Fruit fly (Drosophila melanogaster) whole organism, embryonic: ENCODE results near the gene CG43184.
A peak's percentile ranks its signal among the peaks of the same experiment; 100 is the strongest.

Experiments
- Antp ChIP-seq: fragments of 200-800 bp; sonication (Bioruptor generic); optimal IDR thresholded peaks from 3 replicates; lab custom pipeline; 2016; ENCODE audit warnings: missing biosample characterization, missing genetic modification characterization
- Asciz ChIP-seq: fragments of 200-800 bp; sonication (Bioruptor generic); optimal IDR thresholded peaks from 2 replicates; lab custom pipeline; 2017; ENCODE audit warnings: missing biosample characterization, mild to moderate bottlenecking, missing genetic modification characterization, missing genetic modification reagents
- CG12659 ChIP-seq: fragments of 200-800 bp; sonication (Bioruptor generic); optimal IDR thresholded peaks from 3 replicates; lab custom pipeline; 2017; ENCODE audit warnings: mild to moderate bottlenecking, missing biosample characterization, missing genetic modification reagents, missing genetic modification characterization
- CG13775 ChIP-seq: fragments of 200-800 bp; sonication (Bioruptor generic); optimal IDR thresholded peaks from 3 replicates; lab custom pipeline; 2017; ENCODE audit warnings: missing biosample characterization, mild to moderate bottlenecking, missing genetic modification characterization
- CG17385 ChIP-seq: fragments of 200-800 bp; sonication (Bioruptor generic); optimal IDR thresholded peaks from 3 replicates; lab custom pipeline; 2018; ENCODE audit warnings: missing biosample characterization, mild to moderate bottlenecking, missing genetic modification characterization
- CG17568 ChIP-seq: fragments of 200-800 bp; sonication (Bioruptor generic); optimal IDR thresholded peaks from 2 replicates; lab custom pipeline; 2018; ENCODE audit warnings: missing biosample characterization, mild to moderate bottlenecking, missing genetic modification characterization, moderate library complexity
- CG17912 ChIP-seq: fragments of 200-800 bp; sonication (Bioruptor generic); optimal IDR thresholded peaks from 2 replicates; lab custom pipeline; 2018; ENCODE audit warnings: missing biosample characterization, mild to moderate bottlenecking, missing genetic modification characterization
- CG2116 ChIP-seq: fragments of 200-800 bp; sonication (Bioruptor generic); optimal IDR thresholded peaks from 3 replicates; lab custom pipeline; 2018; ENCODE audit warnings: missing biosample characterization, mild to moderate bottlenecking, missing genetic modification characterization
- CG31441 ChIP-seq: fragments of 200-800 bp; sonication (Bioruptor generic); IDR thresholded peaks from 2 replicates; pipeline ENCODE4 v1.3.6; 2022; ENCODE audit warnings: missing biosample characterization, missing genetic modification characterization
- CG32772 ChIP-seq: fragments of 200-800 bp; sonication (Bioruptor generic); IDR thresholded peaks from 2 replicates; pipeline ENCODE4 v1.3.6; 2022; ENCODE audit warnings: missing biosample characterization, missing genetic modification characterization
- CG34422 ChIP-seq: fragments of 200-800 bp; sonication (Bioruptor generic); IDR thresholded peaks from 3 replicates; pipeline ENCODE4 v1.3.6; 2022; ENCODE audit warnings: missing biosample characterization, missing genetic modification characterization
- CG3838 ChIP-seq: fragments of 200-800 bp; sonication (Bioruptor generic); optimal IDR thresholded peaks from 3 replicates; lab custom pipeline; 2016; ENCODE audit warnings: missing biosample characterization, missing genetic modification characterization
- CG3995 ChIP-seq: fragments of 200-800 bp; sonication (Bioruptor generic); optimal IDR thresholded peaks from 3 replicates; lab custom pipeline; 2016; ENCODE audit warnings: missing biosample characterization, missing genetic modification characterization
- CG4854 ChIP-seq: fragments of 200-800 bp; sonication (Bioruptor generic); optimal IDR thresholded peaks from 2 replicates; lab custom pipeline; 2016; ENCODE audit warnings: missing biosample characterization, missing genetic modification characterization, inconsistent platforms
- CG8388 ChIP-seq: fragments of 200-800 bp; sonication (Bioruptor generic); optimal IDR thresholded peaks from 2 replicates; lab custom pipeline; 2019; ENCODE audit warnings: missing biosample characterization, mild to moderate bottlenecking, missing genetic modification characterization, moderate library complexity
- CG8944 ChIP-seq: fragments of 200-800 bp; sonication (Bioruptor generic); optimal IDR thresholded peaks from 3 replicates; lab custom pipeline; 2016; ENCODE audit warnings: missing biosample characterization, missing genetic modification characterization
- CG9215 ChIP-seq: fragments of 200-800 bp; sonication (Bioruptor generic); IDR thresholded peaks from 2 replicates; pipeline ENCODE4 v1.3.6; 2022; ENCODE audit warnings: missing biosample characterization, missing genetic modification characterization
- CG9609 ChIP-seq: fragments of 200-800 bp; sonication (Bioruptor generic); optimal IDR thresholded peaks from 3 replicates; lab custom pipeline; 2016; ENCODE audit warnings: missing biosample characterization, missing genetic modification characterization
- Dad ChIP-seq: fragments of 200-800 bp; sonication (Bioruptor generic); optimal IDR thresholded peaks from 3 replicates; lab custom pipeline; 2016; ENCODE audit warnings: missing biosample characterization, missing genetic modification characterization
- E2f1 ChIP-seq: fragments of 200-800 bp; sonication (Bioruptor generic); IDR thresholded peaks from 2 replicates; pipeline ENCODE4 v1.3.6; 2022; ENCODE audit warnings: missing biosample characterization, missing genetic modification characterization
- Eip74EF ChIP-seq, 2 experiments: fragments of 200-800 bp in 1 of 2; fragments of >200 bp in 1 of 2; sonication (Bioruptor generic) in 1 of 2; optimal IDR thresholded peaks; 2 replicates each; lab custom pipeline; 2017 to 2019; ENCODE audit warnings: missing biosample characterization in 2 of 2, missing genetic modification characterization in 2 of 2, mild to moderate bottlenecking in 1 of 2, moderate library complexity in 1 of 2
- Elba2 ChIP-seq: fragments of 200-800 bp; sonication (Bioruptor generic); optimal IDR thresholded peaks from 3 replicates; lab custom pipeline; 2016; ENCODE audit warnings: missing biosample characterization, missing genetic modification characterization
- Fer1 ChIP-seq: fragments of 200-800 bp; sonication (Bioruptor generic); optimal IDR thresholded peaks from 2 replicates; lab custom pipeline; 2017; ENCODE audit warnings: missing biosample characterization, mild to moderate bottlenecking, missing genetic modification characterization
- HmgD ChIP-seq: fragments of 200-800 bp; sonication (Bioruptor generic); optimal IDR thresholded peaks from 3 replicates; lab custom pipeline; 2016; ENCODE audit warnings: missing biosample characterization, missing genetic modification characterization
- HmgZ ChIP-seq: fragments of 200-800 bp; sonication (Bioruptor generic); optimal IDR thresholded peaks from 2 replicates; lab custom pipeline; 2018; ENCODE audit warnings: missing biosample characterization, mild to moderate bottlenecking, missing genetic modification characterization
- Lpt ChIP-seq: fragments of >200 bp; optimal IDR thresholded peaks from 2 replicates; lab custom pipeline; 2018; ENCODE audit warnings: missing biosample characterization, missing genetic modification characterization
- MESR4 ChIP-seq: fragments of 200-800 bp; sonication (Bioruptor generic); optimal IDR thresholded peaks from 2 replicates; lab custom pipeline; 2018; ENCODE audit warnings: missing biosample characterization, mild to moderate bottlenecking, missing genetic modification characterization, moderate library complexity
- PHDP ChIP-seq: fragments of 200-800 bp; sonication (Bioruptor generic); optimal IDR thresholded peaks from 3 replicates; lab custom pipeline; 2018; ENCODE audit warnings: missing biosample characterization, mild to moderate bottlenecking, missing genetic modification characterization, moderate library complexity
- Side ChIP-seq: fragments of 200-800 bp; sonication (Bioruptor generic); optimal IDR thresholded peaks from 2 replicates; lab custom pipeline; 2016; ENCODE audit warnings: missing biosample characterization, missing genetic modification characterization
- Sin3A ChIP-seq: fragments of >200 bp; optimal IDR thresholded peaks from 2 replicates; lab custom pipeline; 2018
- Sry-β ChIP-seq: fragments of 200-800 bp; sonication (Bioruptor generic); optimal IDR thresholded peaks from 2 replicates; lab custom pipeline; 2018; ENCODE audit warnings: missing biosample characterization, mild to moderate bottlenecking, missing genetic modification characterization, moderate library complexity
- abd-A ChIP-seq: fragments of 200-800 bp; sonication (Bioruptor generic); optimal IDR thresholded peaks from 3 replicates; lab custom pipeline; 2019; ENCODE audit warnings: missing biosample characterization, mild to moderate bottlenecking, missing genetic modification characterization, moderate library complexity
- cato ChIP-seq: fragments of 200-800 bp; sonication (Bioruptor generic); optimal IDR thresholded peaks from 2 replicates; lab custom pipeline; 2016; ENCODE audit warnings: missing biosample characterization, missing genetic modification characterization, borderline replicate concordance
- caup ChIP-seq: fragments of 200-800 bp; sonication (Bioruptor generic); optimal IDR thresholded peaks from 3 replicates; lab custom pipeline; 2017; ENCODE audit warnings: missing biosample characterization, mild to moderate bottlenecking, missing genetic modification characterization, moderate library complexity; ENCODE audit not compliant: severe bottlenecking
- da ChIP-seq: fragments of 200-800 bp; sonication (Bioruptor generic); optimal IDR thresholded peaks from 2 replicates; lab custom pipeline; 2016; ENCODE audit warnings: missing biosample characterization, missing genetic modification characterization
- dati ChIP-seq: fragments of 200-800 bp; sonication (Bioruptor generic); IDR thresholded peaks from 2 replicates; pipeline ENCODE4 v1.3.6; 2022; ENCODE audit warnings: missing biosample characterization, missing genetic modification characterization
- dysf ChIP-seq: fragments of 200-800 bp; sonication (Bioruptor generic); IDR thresholded peaks from 3 replicates; pipeline ENCODE4 v1.3.6; 2022; ENCODE audit warnings: missing biosample characterization, missing genetic modification characterization
- ems ChIP-seq: fragments of 200-800 bp; sonication (Bioruptor generic); optimal IDR thresholded peaks from 3 replicates; lab custom pipeline; 2016; ENCODE audit warnings: missing biosample characterization, missing genetic modification characterization
- her ChIP-seq: fragments of 200-800 bp; sonication (Bioruptor generic); optimal IDR thresholded peaks from 2 replicates; lab custom pipeline; 2016; ENCODE audit warnings: missing biosample characterization, missing genetic modification characterization
- hkb ChIP-seq, 2 experiments: fragments of 200-800 bp in 1 of 2; fragments of >200 bp in 1 of 2; sonication (Bioruptor generic) in 1 of 2; IDR thresholded peaks in 1 of 2; optimal IDR thresholded peaks in 1 of 2; 2 replicates each; pipeline versions ENCODE4 v1.3.6 to Lab custom; 2017 to 2022; ENCODE audit warnings: missing biosample characterization in 1 of 2, missing genetic modification characterization in 1 of 2
- hth ChIP-seq: fragments of >200 bp; optimal IDR thresholded peaks from 2 replicates; lab custom pipeline; 2017; ENCODE audit warnings: inconsistent platforms
- knrl ChIP-seq: fragments of 200-800 bp; sonication (Bioruptor generic); IDR thresholded peaks from 3 replicates; pipeline ENCODE4 v1.3.6; 2022; ENCODE audit warnings: missing biosample characterization, missing genetic modification characterization; ENCODE audit not compliant: partially characterized antibody
- seq ChIP-seq: fragments of 200-800 bp; sonication (Bioruptor generic); IDR thresholded peaks from 2 replicates; pipeline ENCODE4 v1.3.6; 2022; ENCODE audit warnings: missing biosample characterization, missing genetic modification characterization
- sqz ChIP-seq: fragments of 200-800 bp; sonication (Bioruptor generic); optimal IDR thresholded peaks from 3 replicates; lab custom pipeline; 2018; ENCODE audit warnings: missing biosample characterization, mild to moderate bottlenecking, missing genetic modification characterization
- tap ChIP-seq: fragments of 200-800 bp; optimal IDR thresholded peaks from 3 replicates; lab custom pipeline; 2019; ENCODE audit warnings: missing biosample characterization, mild to moderate bottlenecking, missing genetic modification characterization, moderate library complexity
- tll ChIP-seq, 2 experiments: fragments of 200-800 bp in 1 of 2; fragments of >200 bp in 1 of 2; sonication (Bioruptor generic) in 1 of 2; optimal IDR thresholded peaks; 2 replicates each; lab custom pipeline; 2017 to 2019; ENCODE audit warnings: missing biosample characterization in 2 of 2, missing genetic modification characterization in 2 of 2, mild to moderate bottlenecking in 1 of 2, moderate library complexity in 1 of 2
- vvl ChIP-seq: fragments of 200-800 bp; sonication (Bioruptor generic); IDR thresholded peaks from 2 replicates; pipeline ENCODE4 v1.3.6; 2022; ENCODE audit warnings: missing biosample characterization, missing genetic modification characterization
- wek ChIP-seq: fragments of 200-800 bp; sonication (Bioruptor generic); optimal IDR thresholded peaks from 3 replicates; lab custom pipeline; 2018; ENCODE audit warnings: missing biosample characterization, mild to moderate bottlenecking, missing genetic modification characterization, moderate library complexity
- z ChIP-seq: fragments of 200-800 bp; sonication (Bioruptor generic); IDR thresholded peaks from 3 replicates; pipeline ENCODE4 v1.3.6; 2022; ENCODE audit warnings: missing biosample characterization, missing genetic modification characterization
- zen2 ChIP-seq: fragments of 200-800 bp; sonication (Bioruptor generic); IDR thresholded peaks from 3 replicates; pipeline ENCODE4 v1.3.6; 2022; ENCODE audit warnings: missing biosample characterization, missing genetic modification characterization; ENCODE audit not compliant: partially characterized antibody
- zf30C ChIP-seq: fragments of 200-800 bp; sonication (Bioruptor generic); optimal IDR thresholded peaks from 3 replicates; lab custom pipeline; 2018; ENCODE audit warnings: missing biosample characterization, mild to moderate bottlenecking, missing genetic modification characterization

CG43184 gene

DNA sequence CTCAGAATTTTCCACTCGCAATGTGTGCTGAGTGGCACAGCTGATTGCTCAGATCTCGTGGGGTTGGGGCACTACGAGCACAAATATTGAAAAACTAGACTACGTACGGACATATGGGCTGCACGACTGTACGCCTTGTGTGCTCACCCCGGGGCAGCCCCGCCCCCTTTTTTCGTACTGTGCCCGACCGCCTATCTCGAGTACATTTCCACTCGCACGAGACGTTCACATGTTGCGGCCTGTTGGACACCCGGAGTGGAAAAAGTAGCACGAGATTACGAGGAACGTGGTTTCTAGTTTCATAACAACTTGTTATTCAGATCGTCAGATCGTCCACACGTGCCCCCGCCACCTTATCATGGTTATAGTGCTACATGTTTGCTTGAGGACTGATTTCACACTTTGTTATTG lies 25.8 kb downstream of the CG43184 start (continued):
- TF ChIP-seq E2f1 (GFP tag; lab: Robert Waterston, UW) (no peak), CG9609 (GFP tag; lab: Kevin White, UChicago) (no peak), abd-A (no peak), CG13775 (GFP tag; lab: Kevin White, UChicago) (no peak), CG3995 (GFP tag; lab: Kevin White, UChicago) (no peak), HmgZ (tag; lab: Kevin White, UChicago) (no peak), tap (tag; lab: Kevin White, UChicago) (no peak), CG8944 (GFP tag; lab: Kevin White, UChicago) (no peak), dysf (0 out of 3 replicates have a peak, but pooled peaks have one; percentile 26), CG8388 (GFP tag; lab: Kevin White, UChicago) (no peak), CG17912 (no peak), sqz (no peak), zf30C (GFP tag; lab: Kevin White, UChicago) (no peak), CG31441 (GFP tag; lab: Robert Waterston, UW) (no peak), caup (GFP tag; lab: Kevin White, UChicago) (no peak), Eip74EF (GFP tag; optimal IDR thresholded peaks at IDR 0.05; lab: Kevin White, UChicago) (no peak), CG4854 (no peak), Fer1 (GFP tag; lab: Kevin White, UChicago) (no peak), z (GFP tag; lab: Robert Waterston, UW) (peak; percentile 95), cato (GFP tag; lab: Kevin White, UChicago) (no peak), CG32772 (GFP tag; lab: Robert Waterston, UW) (no peak), da (GFP tag; lab: Kevin White, UChicago) (no peak), knrl (GFP tag; lab: Robert Waterston, UW) (no peak), hkb (optimal IDR thresholded peaks at IDR 0.05; lab: Kevin White, UChicago) (no peak), hkb (GFP tag; IDR thresholded peaks at IDR 0.05; lab: Robert Waterston, UW) (no peak), PHDP (tag; lab: Kevin White, UChicago) (no peak), MESR4 (GFP tag; lab: Kevin White, UChicago) (no peak), CG12659 (GFP tag; lab: Kevin White, UChicago) (no peak), Lpt (GFP tag; lab: Kevin White, UChicago) (no peak), dati (no peak), CG17568 (no peak), Sry-β (no peak), HmgD (GFP tag; lab: Kevin White, UChicago) (no peak), hth (no peak), CG9215 (GFP tag; lab: Robert Waterston, UW) (no peak), CG3838 (GFP tag; lab: Kevin White, UChicago) (no peak), Dad (GFP tag; lab: Kevin White, UChicago) (no peak), her (no peak), CG34422 (GFP tag; lab: Robert Waterston, UW) (no peak), Elba2 (GFP tag; lab: Kevin White, UChicago) (no peak), Asciz (GFP tag; lab: Kevin White, UChicago) (no peak), seq (GFP tag; lab: Robert Waterston, UW) (no peak), CG2116 (no peak), vvl (no peak; the same call in 1 of the 2 replicates), ems (GFP tag; lab: Kevin White, UChicago) (no peak), Antp (no peak), wek (GFP tag; lab: Kevin White, UChicago) (no peak), CG17385 (GFP tag; lab: Kevin White, UChicago) (no peak), Sin3A (no peak), zen2 (0 out of 3 replicates have a peak, but pooled peaks have one; percentile 38), tll (GFP tag; optimal IDR thresholded peaks at IDR 0.05; lab: Kevin White, UChicago) (peak in 1 of 2 experiments; percentile 37), Side (GFP tag; lab: Kevin White, UChicago) (no peak)
